Worm (Caenorhabditis elegans): ENCODE results near the gene fbxa-138.

fbxa-138 gene

DNA sequence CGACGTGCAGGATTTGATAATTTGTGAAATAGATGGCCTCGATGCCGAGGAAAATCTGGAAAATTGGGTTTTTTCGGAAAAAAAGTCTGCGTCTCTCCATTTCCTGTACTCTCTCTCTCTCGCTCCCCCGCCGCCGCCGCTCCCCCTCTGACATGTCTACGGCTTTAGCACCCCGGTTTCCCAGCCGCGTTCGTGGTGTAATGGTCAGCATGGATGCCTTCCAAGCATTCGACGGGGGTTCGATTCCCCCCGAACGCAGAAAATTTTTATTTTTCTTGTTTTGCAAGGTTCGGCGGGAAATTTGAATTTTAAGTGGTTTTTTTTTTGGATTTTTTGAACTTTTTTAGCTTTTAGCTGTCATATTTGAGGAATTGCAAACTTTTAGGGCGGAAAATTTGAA, 40.3 kb upstream of the fbxa-138 start (continued):
- peak; percentile 29 for TF ChIP-seq ham-2 (GFP tag; optimal IDR thresholded peaks at IDR 0.05)
- TF ChIP-seq unc-39 (tag; optimal IDR thresholded peaks at IDR 0.05) = no peak

ce11 chrIII:1421436-1421835, 37.4 kb upstream of the fbxa-138 start:
- TF ChIP-seq flh-1 (GFP tag; optimal IDR thresholded peaks at IDR 0.05) = no peak

DNA sequence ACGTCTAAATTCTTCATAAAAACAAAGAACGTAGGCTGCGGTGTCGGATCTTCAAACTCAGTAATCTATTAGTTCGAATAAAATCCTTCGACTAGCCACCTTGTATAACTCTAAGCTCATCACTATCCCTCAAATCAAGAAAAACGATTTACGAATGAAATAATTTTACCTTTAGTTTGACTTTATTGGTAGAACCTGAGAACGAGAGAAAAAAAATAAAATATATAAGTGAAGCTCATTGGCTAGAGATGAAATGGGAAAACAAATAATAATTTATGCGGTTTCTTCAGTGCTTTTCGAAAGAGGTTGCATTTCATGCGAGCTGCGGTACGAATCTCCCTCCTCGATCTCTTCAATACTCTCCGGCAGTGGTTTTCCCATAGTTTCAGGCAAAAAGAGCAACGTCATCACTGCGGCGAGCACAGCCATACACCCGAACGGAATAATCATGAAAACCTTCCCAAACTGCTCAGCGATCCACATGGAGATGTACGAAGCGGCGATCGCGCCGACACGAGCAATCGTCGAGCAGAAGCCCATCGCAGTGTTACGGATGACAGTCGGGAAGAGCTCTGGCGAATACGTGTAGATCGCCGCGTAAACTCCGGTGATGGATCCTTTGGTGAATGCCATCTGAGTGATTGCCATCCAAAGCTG, 35.8 kb upstream of the fbxa-138 start:
- TF ChIP-seq mab-5 (tag; optimal IDR thresholded peaks at IDR 0.05) (no peak), lsy-2 (tag; optimal IDR thresholded peaks at IDR 0.05) (peak; percentile 12), flh-1 (GFP tag; optimal IDR thresholded peaks at IDR 0.05) (no peak)

- TF ChIP-seq unc-120 (tag; optimal IDR thresholded peaks at IDR 0.05; ENCODE audit: poor library complexity, severe bottlenecking) (no peak), nhr-28 (tag; optimal IDR thresholded peaks at IDR 0.05) (no peak), sem-2 (GFP tag; optimal IDR thresholded peaks at IDR 0.05) (no peak), ham-2 (GFP tag; optimal IDR thresholded peaks at IDR 0.05) (no peak), elt-3 (tag; optimal IDR thresholded peaks at IDR 0.05) (no peak), nhr-2 (tag; optimal IDR thresholded peaks at IDR 0.05) (no peak), zip-8 (tag; optimal IDR thresholded peaks at IDR 0.05) (no peak), nhr-237 (tag; optimal IDR thresholded peaks at IDR 0.05) (no peak), ceh-39 (tag; optimal IDR thresholded peaks at IDR 0.05) (no peak), blmp-1 (tag; optimal IDR thresholded peaks at IDR 0.05) (no peak), lin-32 (GFP tag; optimal IDR thresholded peaks at IDR 0.05) (no peak), bed-3 (GFP tag; optimal IDR thresholded peaks at IDR 0.05) (no peak), ces-1 (GFP tag; optimal IDR thresholded peaks at IDR 0.05) (no peak)
These were observed 35.1 kb upstream of the fbxa-138 start, which contains the start of gene Y82E9BR.3 for ce11 chrIII:1419146-1419636. TSS of gene Y82E9BR.3 (plus strand) at chrIII:1419196.

DNA sequence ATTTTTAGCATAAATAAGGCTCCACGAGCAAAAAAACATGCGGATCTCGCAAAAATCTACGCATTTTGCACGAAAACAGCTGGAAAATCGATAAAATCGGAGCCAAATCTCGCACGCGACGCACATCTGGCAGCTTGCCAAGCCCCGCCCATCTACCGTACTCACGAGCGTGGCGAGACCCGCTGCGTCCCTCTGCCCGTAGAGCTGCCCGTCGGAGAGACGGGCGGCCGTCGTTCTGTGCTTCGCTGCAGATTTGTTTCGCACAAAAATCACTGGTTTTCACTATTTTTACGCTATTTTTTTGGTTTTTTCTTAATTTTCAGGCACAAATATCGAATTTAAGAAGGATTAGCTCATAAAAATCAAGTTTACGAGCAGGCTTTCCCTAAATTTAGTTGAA, 34.7 kb upstream of the fbxa-138 start:
- no peak for TF ChIP-seq sem-2 (GFP tag; optimal IDR thresholded peaks at IDR 0.05)
- no peak for TF ChIP-seq elt-1 (tag; optimal IDR thresholded peaks at IDR 0.05; ENCODE audit: borderline replicate concordance, insufficient read depth)
- peak; percentile 97 for TF ChIP-seq lsy-2 (tag; optimal IDR thresholded peaks at IDR 0.05)
- TF ChIP-seq blmp-1 (tag; optimal IDR thresholded peaks at IDR 0.05) = no peak
- peak; percentile 44 for TF ChIP-seq cnd-1 (tag; optimal IDR thresholded peaks at IDR 0.05)
- TF ChIP-seq nhr-76 (tag; optimal IDR thresholded peaks at IDR 0.05) = no peak
- peak; percentile 47 for TF ChIP-seq mls-2 (tag; optimal IDR thresholded peaks at IDR 0.05)
- TF ChIP-seq zip-8 (tag; optimal IDR thresholded peaks at IDR 0.05) = no peak
- peak; percentile 77 for TF ChIP-seq mep-1 (tag; optimal IDR thresholded peaks at IDR 0.05)
- TF ChIP-seq unc-62 (GFP tag; optimal IDR thresholded peaks at IDR 0.05) = peak; percentile 22
- peak; percentile 46 for TF ChIP-seq hlh-1 (tag; optimal IDR thresholded peaks at IDR 0.05)
- peak; percentile 56 for TF ChIP-seq ceh-39 (tag; optimal IDR thresholded peaks at IDR 0.05)
- peak; percentile 95 for TF ChIP-seq pha-4 (tag; optimal IDR thresholded peaks at IDR 0.05)
- no peak for TF ChIP-seq lin-32 (GFP tag; optimal IDR thresholded peaks at IDR 0.05)
- peak; percentile 65 for TF ChIP-seq sptf-1 (tag; optimal IDR thresholded peaks at IDR 0.05)
- peak; percentile 86 for TF ChIP-seq nhr-237 (tag; optimal IDR thresholded peaks at IDR 0.05)
- TF ChIP-seq nhr-12 (tag; optimal IDR thresholded peaks at IDR 0.05) = no peak
- TF ChIP-seq unc-120 (tag; optimal IDR thresholded peaks at IDR 0.05; ENCODE audit: poor library complexity, severe bottlenecking) = no peak
- no peak for TF ChIP-seq tbx-8 (GFP tag; optimal IDR thresholded peaks at IDR 0.05)
- TF ChIP-seq lin-13 (tag; optimal IDR thresholded peaks at IDR 0.05) = peak; percentile 93
- peak; percentile 33 for TF ChIP-seq ham-2 (GFP tag; optimal IDR thresholded peaks at IDR 0.05)
- peak; percentile 26 for TF ChIP-seq M03D4.4 (tag; optimal IDR thresholded peaks at IDR 0.05)
- no peak for TF ChIP-seq drap-1 (GFP tag; optimal IDR thresholded peaks at IDR 0.05)
